Worm (Caenorhabditis elegans) whole organism, L4 larva: ENCODE measurements around the gene T02H6.6.

Source experiments
- F44E2.7 ChIP-seq: fragments of 200-800 bp; sonication (Bioruptor generic); IDR thresholded peaks from 2 replicates; pipeline ENCODE4 v2.1.2; 2022; ENCODE audit warnings: missing genetic modification characterization, missing compliant biosample characterization
- F49E8.2 ChIP-seq: sonication (generic microtip); optimal IDR thresholded peaks from 2 replicates; lab custom pipeline; 2016; ENCODE audit warnings: missing compliant biosample characterization, mild to moderate bottlenecking, missing genetic modification characterization, borderline replicate concordance
- Y105C5A.15 ChIP-seq: fragments of 200-800 bp; sonication (Bioruptor generic); IDR thresholded peaks from 2 replicates; pipeline ENCODE4 v1.3.6; 2022; ENCODE audit warnings: missing genetic modification characterization, missing compliant biosample characterization
- Y75B8A.6 ChIP-seq: fragments of 200-800 bp; sonication (Bioruptor generic); IDR thresholded peaks from 2 replicates; pipeline ENCODE4 v1.3.6; 2022; ENCODE audit warnings: missing genetic modification reagents, missing genetic modification characterization, missing compliant biosample characterization
- ZK546.5 ChIP-seq, 2 experiments: sonication (generic microtip); optimal IDR thresholded peaks; 2 replicates each; lab custom pipeline; 2017; ENCODE audit warnings: missing biosample characterization in 2 of 2, missing genetic modification characterization in 2 of 2
- aha-1 ChIP-seq: fragments of 150-350 bp; peaks from one replicate; lab custom pipeline; 2014; ENCODE audit warnings: missing biosample characterization, missing genetic modification characterization
- ama-1 ChIP-seq: fragments of 150-350 bp; optimal IDR thresholded peaks from 2 replicates; lab custom pipeline; 2014; ENCODE audit warnings: inconsistent platforms, mixed read lengths
- attf-4 ChIP-seq: sonication (generic microtip); optimal IDR thresholded peaks from 3 replicates; lab custom pipeline; 2017; ENCODE audit warnings: missing biosample characterization, missing genetic modification characterization
- ceh-20 ChIP-seq: fragments of 200-800 bp; sonication (Bioruptor generic); IDR thresholded peaks from 2 replicates; pipeline ENCODE4 v1.3.6; 2022; ENCODE audit warnings: missing genetic modification reagents, missing genetic modification characterization, missing compliant biosample characterization
- ceh-28 ChIP-seq: fragments of 150-350 bp; optimal IDR thresholded peaks from 2 replicates; lab custom pipeline; 2014; ENCODE audit warnings: missing biosample characterization, missing genetic modification reagents, missing genetic modification characterization
- ceh-32 ChIP-seq: sonication (generic microtip); optimal IDR thresholded peaks from 2 replicates; lab custom pipeline; 2016; ENCODE audit warnings: mild to moderate bottlenecking, missing genetic modification characterization, missing compliant biosample characterization; ENCODE audit not compliant: poor library complexity
- cey-2 ChIP-seq: sonication (generic microtip); optimal IDR thresholded peaks from 3 replicates; lab custom pipeline; 2017; ENCODE audit warnings: missing genetic modification characterization, mild to moderate bottlenecking, missing compliant biosample characterization, antibody characterized with exemption, borderline replicate concordance; ENCODE audit not compliant: insufficient read depth
- daf-16 ChIP-seq, 3 experiments: sonication (generic microtip); optimal IDR thresholded peaks; 2 replicates each; lab custom pipeline; 2016 to 2017; ENCODE audit warnings: missing genetic modification characterization in 3 of 3, missing genetic modification reagents in 3 of 3, mild to moderate bottlenecking in 2 of 3, missing compliant biosample characterization in 2 of 3, missing biosample characterization in 1 of 3, moderate library complexity in 1 of 3
- daf-8 ChIP-seq: fragments of 200-800 bp; sonication (Bioruptor generic); IDR thresholded peaks from 2 replicates; pipeline ENCODE4 v1.3.6; 2022; ENCODE audit warnings: missing genetic modification characterization, missing compliant biosample characterization
- dmd-6 ChIP-seq: fragments of 200-800 bp; sonication (Bioruptor generic); IDR thresholded peaks from 2 replicates; pipeline ENCODE4 v1.3.6; 2022; ENCODE audit warnings: missing genetic modification reagents, missing genetic modification characterization, missing compliant biosample characterization
- dpl-1 ChIP-seq: fragments of 150-350 bp; optimal IDR thresholded peaks from 2 replicates; lab custom pipeline; 2014; ENCODE audit warnings: missing biosample characterization, missing genetic modification reagents, missing genetic modification characterization
- duxl-1 ChIP-seq: sonication (generic microtip); optimal IDR thresholded peaks from 2 replicates; lab custom pipeline; 2016; ENCODE audit warnings: mild to moderate bottlenecking, missing genetic modification characterization, moderate library complexity, missing compliant biosample characterization; ENCODE audit not compliant: poor library complexity
- egl-27 ChIP-seq: sonication (generic microtip); optimal IDR thresholded peaks from 3 replicates; lab custom pipeline; 2017; ENCODE audit warnings: missing biosample characterization, missing genetic modification reagents, missing genetic modification characterization
- lin-1 ChIP-seq: fragments of 200-800 bp; sonication (Bioruptor generic); IDR thresholded peaks from 2 replicates; pipeline ENCODE4 v1.3.6; 2022; ENCODE audit warnings: missing genetic modification reagents, missing genetic modification characterization, missing compliant biosample characterization
- lin-15B ChIP-seq: fragments of 150-350 bp; sonication (generic microtip); optimal IDR thresholded peaks from 3 replicates; lab custom pipeline; 2014; ENCODE audit warnings: missing biosample characterization, missing genetic modification characterization
- lir-3 ChIP-seq: sonication (generic microtip); optimal IDR thresholded peaks from 2 replicates; lab custom pipeline; 2016; ENCODE audit warnings: mild to moderate bottlenecking, missing genetic modification characterization, missing compliant biosample characterization
- madf-5 ChIP-seq, 2 experiments: fragments of 200-800 bp; sonication (Bioruptor generic); IDR thresholded peaks; 2 replicates each; pipeline ENCODE4 v1.3.6; 2022; ENCODE audit warnings: missing compliant biosample characterization in 2 of 2, missing genetic modification characterization in 2 of 2
- madf-9 ChIP-seq: fragments of 200-800 bp; sonication (Bioruptor generic); conservative IDR thresholded peaks from 2 replicates; pipeline ENCODE4 v1.3.6; 2022; ENCODE audit warnings: missing genetic modification reagents, missing genetic modification characterization, missing compliant biosample characterization
- mep-1 ChIP-seq: fragments of 150-350 bp; sonication (generic microtip); optimal IDR thresholded peaks from 3 replicates; lab custom pipeline; 2014; ENCODE audit warnings: missing biosample characterization, missing genetic modification characterization
- mes-2 ChIP-seq: sonication (generic microtip); optimal IDR thresholded peaks from 2 replicates; lab custom pipeline; 2016; ENCODE audit warnings: missing genotype, mild to moderate bottlenecking, missing genetic modification characterization, missing compliant biosample characterization; ENCODE audit not compliant: poor library complexity, severe bottlenecking
- mxl-2 ChIP-seq: fragments of 200-800 bp; sonication (Bioruptor generic); conservative IDR thresholded peaks from 2 replicates; pipeline ENCODE4 v1.3.6; 2022; ENCODE audit warnings: missing genetic modification reagents, missing genetic modification characterization, missing compliant biosample characterization
- nhr-102 ChIP-seq: sonication (generic microtip); optimal IDR thresholded peaks from 2 replicates; lab custom pipeline; 2016; ENCODE audit warnings: mild to moderate bottlenecking, missing genetic modification characterization, moderate library complexity, missing compliant biosample characterization
- nhr-11 ChIP-seq: fragments of 150-350 bp; optimal IDR thresholded peaks from 2 replicates; lab custom pipeline; 2014; ENCODE audit warnings: missing biosample characterization, missing genetic modification characterization
- nhr-41 ChIP-seq: fragments of 200-800 bp; sonication (Bioruptor generic); IDR thresholded peaks from 2 replicates; pipeline ENCODE4 v1.3.6; 2022; ENCODE audit warnings: missing genetic modification reagents, missing genetic modification characterization, missing compliant biosample characterization
- saeg-2 ChIP-seq: fragments of 200-800 bp; sonication (Bioruptor generic); IDR thresholded peaks from 2 replicates; pipeline ENCODE4 v1.3.6; 2022; ENCODE audit warnings: missing genetic modification reagents, missing genetic modification characterization, missing compliant biosample characterization
- sdz-12 ChIP-seq: fragments of 200-800 bp; sonication (Bioruptor generic); optimal IDR thresholded peaks from 2 replicates; lab custom pipeline; 2018; ENCODE audit warnings: mild to moderate bottlenecking, missing genetic modification characterization, missing compliant biosample characterization
- skn-1 ChIP-seq: fragments of 150-350 bp; optimal IDR thresholded peaks from 2 replicates; lab custom pipeline; 2014; ENCODE audit warnings: missing biosample characterization, missing genetic modification characterization
- snpc-1.2 ChIP-seq: fragments of 200-800 bp; sonication (Bioruptor generic); IDR thresholded peaks from 2 replicates; pipeline ENCODE4 v1.3.6; 2022; ENCODE audit warnings: missing genetic modification reagents, missing genetic modification characterization, missing compliant biosample characterization
- tag-97 ChIP-seq: fragments of 200-800 bp; sonication (Bioruptor generic); IDR thresholded peaks from 2 replicates; pipeline ENCODE4 v1.3.6; 2022; ENCODE audit warnings: missing genetic modification characterization, missing compliant biosample characterization
- unc-39 ChIP-seq: sonication (generic microtip); optimal IDR thresholded peaks from 2 replicates; lab custom pipeline; 2017; ENCODE audit warnings: missing biosample characterization, missing genetic modification characterization
- vab-7 ChIP-seq: fragments of 200-800 bp; sonication (Bioruptor generic); IDR thresholded peaks from 2 replicates; pipeline ENCODE4 v1.3.6; 2022; ENCODE audit warnings: missing genetic modification reagents, missing genetic modification characterization, missing compliant biosample characterization
- zfp-2 ChIP-seq: sonication (generic microtip); optimal IDR thresholded peaks from 2 replicates; lab custom pipeline; 2016; ENCODE audit warnings: mild to moderate bottlenecking, missing genetic modification characterization, missing compliant biosample characterization
- zfp-3 ChIP-seq: fragments of 200-800 bp; sonication (Bioruptor generic); conservative IDR thresholded peaks from 2 replicates; pipeline ENCODE4 v1.3.6; 2022; ENCODE audit warnings: missing genetic modification reagents, missing genetic modification characterization, missing compliant biosample characterization
- zip-11 ChIP-seq: fragments of 200-800 bp; sonication (Bioruptor generic); IDR thresholded peaks from 2 replicates; pipeline ENCODE4 v1.3.6; 2022; ENCODE audit warnings: missing genetic modification characterization, missing compliant biosample characterization
- zip-2 ChIP-seq: fragments of 150-350 bp; optimal IDR thresholded peaks from 2 replicates; lab custom pipeline; 2014; ENCODE audit warnings: missing biosample characterization, missing genetic modification characterization
- ztf-11 ChIP-seq: fragments of 150-350 bp; optimal IDR thresholded peaks from 2 replicates; lab custom pipeline; 2014; ENCODE audit warnings: missing biosample characterization, missing genetic modification characterization

Gene T02H6.6

ce11 chrII:683467-683866 is at the start of gene T02H6.6:
Gene T02H6.6, plus strand, starts transcription at chrII:683767.
- TF ChIP-seq sdz-12 (GFP tag; lab: Kevin White, UChicago) = no peak
- TF ChIP-seq madf-9 = no peak
- TF ChIP-seq daf-8 (GFP tag; lab: Robert Waterston, UW) = no peak
- TF ChIP-seq F49E8.2 = no peak
- no peak for TF ChIP-seq attf-4 (tag; lab: Kevin White, UChicago)
- TF ChIP-seq tag-97 (GFP tag; lab: Robert Waterston, UW) = no peak
- TF ChIP-seq saeg-2 = no peak
- no peak for TF ChIP-seq Y105C5A.15
- no peak for TF ChIP-seq duxl-1 (tag; lab: Kevin White, UChicago)
- TF ChIP-seq skn-1 (tag; lab: Kevin White, UChicago) = no peak
- no peak for TF ChIP-seq zip-2 (tag; lab: Kevin White, UChicago)
- no peak for TF ChIP-seq vab-7 (GFP tag; lab: Robert Waterston, UW)
- no peak for TF ChIP-seq zfp-3 (GFP tag; lab: Robert Waterston, UW)
- no peak for TF ChIP-seq egl-27 (tag; lab: Kevin White, UChicago)

- TF ChIP-seq mes-2 (tag; lab: Kevin White, UChicago) = no peak
- peak; percentile 29 for TF ChIP-seq aha-1
Measured at ce11 chrII:633984-634383, 49.6 kb upstream of the T02H6.6 start, which contains the start of gene T04B8.1. Gene T04B8.1, plus strand, starts transcription at chrII:634284.

- TF ChIP-seq dpl-1 (GFP tag; lab: Kevin White, UChicago) (no peak), sdz-12 (GFP tag; lab: Kevin White, UChicago) (no peak), ama-1 (lab: Kevin White, UChicago) (no peak), madf-5 (GFP tag; IDR thresholded peaks at IDR 0.05; lab: Robert Waterston, UW) (no peak), mes-2 (tag; lab: Kevin White, UChicago) (no peak), zip-2 (tag; lab: Kevin White, UChicago) (no peak), mep-1 (tag; lab: Kevin White, UChicago) (no peak), madf-9 (no peak), ceh-32 (no peak), lin-15B (tag; lab: Kevin White, UChicago) (no peak), lin-1 (GFP tag; lab: Robert Waterston, UW) (no peak), daf-16 (GFP tag; optimal IDR thresholded peaks at IDR 0.05; lab: Kevin White, UChicago) (no peak), daf-16 (tag; optimal IDR thresholded peaks at IDR 0.05; lab: Kevin White, UChicago) (no peak), ceh-28 (tag; lab: Kevin White, UChicago) (no peak), unc-39 (tag; lab: Kevin White, UChicago) (no peak), tag-97 (GFP tag; lab: Robert Waterston, UW) (no peak), ztf-11 (tag; lab: Kevin White, UChicago) (no peak)
Measured at ce11 chrII:639467-639866, 44.1 kb upstream of the T02H6.6 start, which contains the start of gene K07E8.6. Gene K07E8.6, minus strand, starts transcription at chrII:639567.

- no peak for TF ChIP-seq ZK546.5 (tag; optimal IDR thresholded peaks at IDR 0.05; lab: Kevin White, UChicago)
- no peak for TF ChIP-seq cey-2 (tag; lab: Kevin White, UChicago)
- no peak for TF ChIP-seq egl-27 (tag; lab: Kevin White, UChicago)
- no peak for TF ChIP-seq snpc-1.2
- TF ChIP-seq sdz-12 (GFP tag; lab: Kevin White, UChicago) = no peak
- no peak for TF ChIP-seq nhr-11 (tag; lab: Kevin White, UChicago)
- no peak for TF ChIP-seq Y75B8A.6
- TF ChIP-seq ceh-20 = no peak
- no peak for TF ChIP-seq vab-7 (GFP tag; lab: Robert Waterston, UW)
- TF ChIP-seq nhr-102 (tag; lab: Kevin White, UChicago) = no peak
- TF ChIP-seq zfp-2 = no peak
- TF ChIP-seq nhr-41 = no peak
- TF ChIP-seq lin-1 (GFP tag; lab: Robert Waterston, UW) = no peak
- TF ChIP-seq lir-3 (tag; lab: Kevin White, UChicago) = no peak
- TF ChIP-seq mxl-2 = no peak
- no peak for TF ChIP-seq F44E2.7 (GFP tag; lab: Robert Waterston, UW)
- TF ChIP-seq dmd-6 (GFP tag; lab: Robert Waterston, UW) = no peak
- TF ChIP-seq zip-11 (GFP tag; lab: Robert Waterston, UW) = no peak
- TF ChIP-seq, all 104 proteins: peak for 0
Measured at ce11 chrII:643733-644132, 39.8 kb upstream of the T02H6.6 start.
